Fruit fly (Drosophila melanogaster) whole organism, prepupa: Measurements from ENCODE around the gene Rsf1.

Experiments used
- Hr39 ChIP-seq: fragments of 200-800 bp; sonication (Bioruptor generic); optimal IDR thresholded peaks from 2 replicates; lab custom pipeline; 2016; ENCODE audit warnings: missing biosample characterization, missing genetic modification characterization
- Met ChIP-seq: fragments of 200-800 bp; sonication (Bioruptor generic); optimal IDR thresholded peaks from 3 replicates; lab custom pipeline; 2016; ENCODE audit warnings: missing biosample characterization, missing genetic modification characterization
- spab ChIP-seq: fragments of 200-800 bp; sonication (Bioruptor generic); optimal IDR thresholded peaks from 2 replicates; lab custom pipeline; 2017; ENCODE audit warnings: missing biosample characterization, mild to moderate bottlenecking, missing genetic modification characterization, missing genetic modification reagents
- ss ChIP-seq, 2 experiments: fragments of 200-800 bp; sonication (Bioruptor generic); optimal IDR thresholded peaks; 2 replicates in 1 of 2; 3 replicates in 1 of 2; lab custom pipeline; 2017 to 2018; ENCODE audit warnings: mild to moderate bottlenecking in 2 of 2, missing biosample characterization in 2 of 2, missing genetic modification characterization in 2 of 2, moderate library complexity in 1 of 2

DNA sequence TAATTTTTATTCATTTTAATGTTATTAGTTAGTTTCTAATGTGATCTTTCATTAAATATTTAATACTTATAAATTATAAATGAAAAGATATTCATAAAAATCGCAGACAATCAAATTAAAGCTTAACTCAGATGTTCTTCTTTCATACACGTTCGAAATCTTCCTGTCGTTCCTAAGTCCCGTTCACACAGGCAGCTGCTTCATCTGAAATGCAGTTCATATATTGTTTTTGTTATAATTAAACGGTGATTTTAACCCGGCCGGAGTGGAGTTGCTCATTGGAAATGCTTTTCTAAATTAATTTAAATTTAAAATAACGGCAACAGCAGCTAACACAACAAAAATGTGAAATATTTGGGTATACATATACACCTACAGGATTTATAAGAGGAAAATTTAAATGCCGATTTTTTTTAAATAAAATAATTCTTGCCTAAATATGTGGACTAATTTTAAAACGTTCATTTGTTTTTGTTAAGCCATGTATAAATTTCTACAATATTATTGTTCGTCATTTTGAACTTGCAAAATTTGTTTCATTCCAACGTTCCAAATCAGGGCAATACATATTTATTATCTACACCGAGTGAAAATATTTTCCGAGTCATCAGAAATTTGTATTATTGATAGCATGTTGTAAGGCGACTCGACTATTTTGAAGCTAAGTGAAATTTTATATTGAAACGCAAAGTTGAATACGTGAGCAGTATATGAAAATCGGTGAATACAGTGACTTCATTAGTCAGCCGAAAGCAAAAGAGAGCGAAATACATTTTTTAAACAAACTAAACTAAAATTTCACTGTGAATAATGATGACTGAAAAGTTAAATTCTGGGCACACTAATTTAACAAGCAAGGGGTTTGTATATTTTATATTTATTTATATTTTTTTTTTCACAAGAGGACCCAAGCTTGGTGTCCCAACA lies 24.4 kb downstream of the Rsf1 start, which contains the start of gene me31B:
- TF ChIP-seq ss (GFP tag; optimal IDR thresholded peaks at IDR 0.05; lab: Kevin White, UChicago): no peak
- no peak for TF ChIP-seq Met
- TF ChIP-seq spab (GFP tag; lab: Kevin White, UChicago): no peak
- no peak for TF ChIP-seq Hr39 (GFP tag; lab: Kevin White, UChicago)
